Worm (Caenorhabditis elegans): ENCODE measurements around the gene tbc-12.

Gene tbc-12

ce11 chrX:2475873-2476272 lies 56.4 kb downstream of the tbc-12 start, which contains the start of gene R04B3.3:
R04B3.3 (minus strand) TSS chrX:2475973.
- TF ChIP-seq ama-1 (optimal IDR thresholded peaks at IDR 0.05) = no peak
- TF ChIP-seq lin-1 (GFP tag; IDR thresholded peaks at IDR 0.05) = no peak
- TF ChIP-seq F26F4.8 (GFP tag; conservative IDR thresholded peaks at IDR 0.05) = no peak
- TF ChIP-seq mxl-2 (GFP tag; conservative IDR thresholded peaks at IDR 0.05) = no peak
- TF ChIP-seq hmg-1.1 (GFP tag; IDR thresholded peaks at IDR 0.05) = no peak
